Worm (Caenorhabditis elegans) whole organism, mixed stage, embryonic: ENCODE results near the gene C17H12.5.

Experiments
- mep-1 ChIP-seq: fragments of 150-350 bp; optimal IDR thresholded peaks from 2 replicates; lab custom pipeline; 2017; ENCODE audit warnings: missing biosample characterization, missing genetic modification reagents, missing genetic modification characterization, inconsistent platforms
- nhr-76 ChIP-seq: sonication (generic microtip); optimal IDR thresholded peaks from 2 replicates; lab custom pipeline; 2017; ENCODE audit warnings: missing biosample characterization, missing genetic modification characterization
- unc-62 ChIP-seq: fragments of 150-350 bp; optimal IDR thresholded peaks from 2 replicates; lab custom pipeline; 2014; ENCODE audit warnings: missing biosample characterization, missing genetic modification reagents, missing genetic modification characterization

DNA sequence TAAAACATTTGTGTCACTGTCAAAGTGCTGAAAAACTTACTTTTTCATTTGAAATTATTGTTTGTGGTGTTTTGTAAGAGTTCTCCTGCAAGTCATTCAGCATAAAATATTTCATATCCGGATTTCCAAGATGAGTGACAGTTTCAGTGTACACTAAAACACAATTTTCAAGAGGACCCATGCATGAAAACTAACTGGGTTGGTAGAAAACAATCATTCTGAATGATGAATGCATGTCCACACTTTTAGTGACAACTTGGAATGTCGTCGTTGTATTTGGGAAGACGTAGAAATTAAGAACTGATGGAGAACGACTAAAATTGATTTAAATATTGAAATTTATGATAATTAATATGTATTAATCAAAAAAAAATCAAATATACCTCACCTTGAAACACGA lies 4.3 kb upstream of the C17H12.5 start:
- TF ChIP-seq unc-62 (no peak), nhr-76 (no peak), mep-1 (tag; lab: Kevin White, UChicago) (no peak)
